Fruit fly (Drosophila melanogaster) whole organism, embryonic: ENCODE data around the gene CG10211.

Experiments used
- C15 ChIP-seq: fragments of 200-800 bp; sonication (Bioruptor generic); IDR thresholded peaks from 3 replicates; pipeline ENCODE4 v1.3.6; 2022; ENCODE audit warnings: missing biosample characterization, missing genetic modification characterization
- CG11456 ChIP-seq: fragments of 200-800 bp; sonication (Bioruptor generic); IDR thresholded peaks from 3 replicates; pipeline ENCODE4 v1.3.6; 2022; ENCODE audit warnings: missing biosample characterization, missing genetic modification characterization
- CG17186 ChIP-seq: fragments of 200-800 bp; sonication (Bioruptor generic); optimal IDR thresholded peaks from 3 replicates; lab custom pipeline; 2017; ENCODE audit warnings: missing biosample characterization, missing genetic modification reagents, missing genetic modification characterization
- CG17802 ChIP-seq: fragments of 200-800 bp; sonication (Bioruptor generic); optimal IDR thresholded peaks from 2 replicates; lab custom pipeline; 2018; ENCODE audit warnings: missing biosample characterization, mild to moderate bottlenecking, missing genetic modification characterization, moderate library complexity
- CG2875 ChIP-seq: fragments of 200-800 bp; sonication (Bioruptor generic); optimal IDR thresholded peaks from 2 replicates; lab custom pipeline; 2017; ENCODE audit warnings: missing biosample characterization, mild to moderate bottlenecking, missing genetic modification characterization, missing genetic modification reagents
- CG30020 ChIP-seq: fragments of 200-800 bp; optimal IDR thresholded peaks from 2 replicates; lab custom pipeline; 2019; ENCODE audit warnings: missing biosample characterization, mild to moderate bottlenecking, missing genetic modification characterization, moderate library complexity
- CG31388 ChIP-seq: fragments of 200-800 bp; sonication (Bioruptor generic); optimal IDR thresholded peaks from 2 replicates; lab custom pipeline; 2016; ENCODE audit warnings: missing biosample characterization, missing genetic modification characterization
- CG32767 ChIP-seq: fragments of 200-800 bp; sonication (Bioruptor generic); IDR thresholded peaks from 2 replicates; pipeline ENCODE4 v1.3.6; 2022; ENCODE audit warnings: missing biosample characterization, missing genetic modification characterization
- CG33213 ChIP-seq: fragments of 200-800 bp; sonication (Bioruptor generic); optimal IDR thresholded peaks from 3 replicates; lab custom pipeline; 2016; ENCODE audit warnings: missing biosample characterization, missing genetic modification characterization
- CG4282 ChIP-seq: fragments of 200-800 bp; sonication (Bioruptor generic); optimal IDR thresholded peaks from 2 replicates; lab custom pipeline; 2016; ENCODE audit warnings: missing biosample characterization, missing genetic modification characterization
- CG4328 ChIP-seq: fragments of 200-800 bp; sonication (Bioruptor generic); optimal IDR thresholded peaks from 3 replicates; lab custom pipeline; 2017; ENCODE audit warnings: missing biosample characterization, missing genetic modification reagents, missing genetic modification characterization
- CG6854 ChIP-seq: fragments of 200-800 bp; sonication (Bioruptor generic); optimal IDR thresholded peaks from 3 replicates; lab custom pipeline; 2017; ENCODE audit warnings: missing biosample characterization, mild to moderate bottlenecking, missing genetic modification characterization
- CG7357 ChIP-seq: fragments of 200-800 bp; sonication (Bioruptor generic); IDR thresholded peaks from 3 replicates; pipeline ENCODE4 v1.3.6; 2022; ENCODE audit warnings: missing biosample characterization, missing genetic modification characterization
- CG7839 ChIP-seq: fragments of 200-800 bp; sonication (Bioruptor generic); optimal IDR thresholded peaks from 3 replicates; lab custom pipeline; 2018; ENCODE audit warnings: missing biosample characterization, mild to moderate bottlenecking, missing genetic modification characterization, moderate library complexity
- CG8290 ChIP-seq, 3 experiments: fragments of 200-800 bp; sonication (Bioruptor generic); optimal IDR thresholded peaks; 2 replicates each; lab custom pipeline; 2016 to 2019; ENCODE audit warnings: missing biosample characterization in 3 of 3, missing genetic modification characterization in 3 of 3, mild to moderate bottlenecking in 2 of 3, moderate library complexity in 1 of 3
- CG9876 ChIP-seq: fragments of 200-800 bp; sonication (Bioruptor generic); optimal IDR thresholded peaks from 2 replicates; lab custom pipeline; 2016; ENCODE audit warnings: missing biosample characterization, missing genetic modification characterization
- CG9932 ChIP-seq: fragments of 200-800 bp; sonication (Bioruptor generic); IDR thresholded peaks from 2 replicates; pipeline ENCODE4 v1.3.6; 2022; ENCODE audit warnings: missing biosample characterization, missing genetic modification characterization
- Dek ChIP-seq: fragments of 200-800 bp; sonication (Bioruptor generic); optimal IDR thresholded peaks from 3 replicates; lab custom pipeline; 2019; ENCODE audit warnings: missing biosample characterization, mild to moderate bottlenecking, missing genetic modification characterization, moderate library complexity
- Dip3 ChIP-seq: fragments of 200-800 bp; sonication (Bioruptor generic); optimal IDR thresholded peaks from 3 replicates; lab custom pipeline; 2016; ENCODE audit warnings: missing biosample characterization, missing genetic modification characterization
- Dll ChIP-seq: fragments of 200-800 bp; sonication (Bioruptor generic); IDR thresholded peaks from 4 replicates; pipeline ENCODE4 v1.3.6; 2022; ENCODE audit warnings: missing biosample characterization, missing genetic modification characterization; ENCODE audit not compliant: partially characterized antibody
- Dref ChIP-seq: fragments of 200-800 bp; sonication (Bioruptor generic); IDR thresholded peaks from 2 replicates; pipeline ENCODE4 v1.3.6; 2022; ENCODE audit warnings: missing biosample characterization, missing genetic modification characterization
- Fer2 ChIP-seq: fragments of 200-800 bp; sonication (Bioruptor generic); optimal IDR thresholded peaks from 2 replicates; lab custom pipeline; 2018; ENCODE audit warnings: missing biosample characterization, mild to moderate bottlenecking, missing genetic modification characterization, moderate library complexity
- Hr3 ChIP-seq: fragments of 200-800 bp; sonication (Bioruptor generic); optimal IDR thresholded peaks from 3 replicates; lab custom pipeline; 2016; ENCODE audit warnings: missing biosample characterization, missing genetic modification characterization
- Jarid2 ChIP-seq: fragments of 200-800 bp; sonication (Bioruptor generic); optimal IDR thresholded peaks from 3 replicates; lab custom pipeline; 2017; ENCODE audit warnings: mild to moderate bottlenecking, missing biosample characterization, missing genetic modification reagents, missing genetic modification characterization
- MBD-R2 ChIP-seq: fragments of 200-800 bp; sonication (Bioruptor generic); IDR thresholded peaks from 2 replicates; pipeline ENCODE4 v1.3.6; 2022; ENCODE audit warnings: missing biosample characterization, missing genetic modification characterization
- MTF-1 ChIP-seq: fragments of 200-800 bp; sonication (Bioruptor generic); optimal IDR thresholded peaks from 2 replicates; lab custom pipeline; 2018; ENCODE audit warnings: missing biosample characterization, mild to moderate bottlenecking, missing genetic modification characterization, borderline replicate concordance
- Sox102F ChIP-seq: fragments of 200-800 bp; sonication (Bioruptor generic); optimal IDR thresholded peaks from 2 replicates; lab custom pipeline; 2018; ENCODE audit warnings: missing biosample characterization, mild to moderate bottlenecking, missing genetic modification characterization, moderate library complexity
- YL-1 ChIP-seq: fragments of 200-800 bp; sonication (Bioruptor generic); optimal IDR thresholded peaks from 3 replicates; lab custom pipeline; 2017; ENCODE audit warnings: missing biosample characterization, mild to moderate bottlenecking, missing genetic modification characterization
- ase ChIP-seq: fragments of 200-800 bp; sonication (Bioruptor generic); IDR thresholded peaks from 3 replicates; pipeline ENCODE4 v1.3.6; 2022; ENCODE audit warnings: missing biosample characterization, missing genetic modification characterization
- br ChIP-seq: fragments of >200 bp; optimal IDR thresholded peaks from 2 replicates; lab custom pipeline; 2017
- cas ChIP-seq: fragments of 200-800 bp; sonication (Bioruptor generic); IDR thresholded peaks from 2 replicates; pipeline ENCODE4 v1.3.6; 2022; ENCODE audit warnings: missing biosample characterization, missing genetic modification characterization
- exex ChIP-seq: fragments of 200-800 bp; sonication (Bioruptor generic); optimal IDR thresholded peaks from 4 replicates; lab custom pipeline; 2018; ENCODE audit warnings: missing biosample characterization, mild to moderate bottlenecking, missing genetic modification characterization, moderate library complexity
- ham ChIP-seq: fragments of 200-800 bp; sonication (Bioruptor generic); IDR thresholded peaks from 2 replicates; pipeline ENCODE4 v1.3.6; 2022; ENCODE audit warnings: missing biosample characterization, missing genetic modification characterization
- hth ChIP-seq: fragments of >200 bp; optimal IDR thresholded peaks from 2 replicates; lab custom pipeline; 2017; ENCODE audit warnings: inconsistent platforms
- insv ChIP-seq, 2 experiments: fragments of 200-800 bp; sonication (Bioruptor generic); optimal IDR thresholded peaks; 3 replicates each; lab custom pipeline; 2016 to 2018; ENCODE audit warnings: missing biosample characterization in 2 of 2, missing genetic modification characterization in 2 of 2
- kah ChIP-seq: fragments of 200-800 bp; sonication (Bioruptor generic); optimal IDR thresholded peaks from 2 replicates; lab custom pipeline; 2018; ENCODE audit warnings: missing biosample characterization, mild to moderate bottlenecking, missing genetic modification characterization
- ken ChIP-seq: fragments of 200-800 bp; sonication (Bioruptor generic); IDR thresholded peaks from 3 replicates; pipeline ENCODE4 v1.3.6; 2022; ENCODE audit warnings: missing biosample characterization, missing genetic modification characterization
- otp ChIP-seq: fragments of 200-800 bp; sonication (Bioruptor generic); IDR thresholded peaks from 3 replicates; pipeline ENCODE4, ENCODE4 v1.3.6; 2022; ENCODE audit warnings: missing biosample characterization, missing genetic modification characterization
- pita ChIP-seq: fragments of 200-800 bp; sonication (Bioruptor generic); optimal IDR thresholded peaks from 2 replicates; lab custom pipeline; 2017; ENCODE audit warnings: missing biosample characterization, mild to moderate bottlenecking, missing genetic modification characterization
- salm ChIP-seq: fragments of 200-800 bp; sonication (Bioruptor generic); optimal IDR thresholded peaks from 2 replicates; lab custom pipeline; 2018; ENCODE audit warnings: missing biosample characterization, mild to moderate bottlenecking, missing genetic modification characterization
- sc ChIP-seq, 3 experiments: fragments of >200 bp in 2 of 3; fragments of 200-800 bp in 1 of 3; sonication (Bioruptor generic) in 1 of 3; optimal IDR thresholded peaks; 2 replicates in 2 of 3; 3 replicates in 1 of 3; lab custom pipeline; 2017; ENCODE audit warnings: mild to moderate bottlenecking in 1 of 3, missing biosample characterization in 1 of 3, missing genetic modification characterization in 1 of 3, missing genetic modification reagents in 1 of 3
- sd ChIP-seq: fragments of 200-800 bp; sonication (Bioruptor generic); optimal IDR thresholded peaks from 3 replicates; lab custom pipeline; 2018; ENCODE audit warnings: missing biosample characterization, mild to moderate bottlenecking, missing genetic modification characterization, moderate library complexity
- sens ChIP-seq: fragments of 200-800 bp; sonication (Bioruptor generic); peaks from one replicate; lab custom pipeline; 2016; ENCODE audit warnings: missing biosample characterization, missing genetic modification characterization
- shn ChIP-seq: fragments of 200-800 bp; sonication (Bioruptor generic); optimal IDR thresholded peaks from 3 replicates; lab custom pipeline; 2016; ENCODE audit warnings: missing biosample characterization, missing genetic modification characterization
- slbo ChIP-seq: fragments of 200-800 bp; sonication (Bioruptor generic); IDR thresholded peaks from 2 replicates; pipeline ENCODE4 v1.3.6; 2022; ENCODE audit warnings: missing biosample characterization, missing genetic modification characterization
- sr ChIP-seq: fragments of 200-800 bp; sonication (Bioruptor generic); IDR thresholded peaks from 3 replicates; pipeline ENCODE4 v1.3.6; 2022; ENCODE audit warnings: missing biosample characterization, missing genetic modification characterization
- tin ChIP-seq: fragments of 200-800 bp; sonication (Bioruptor generic); optimal IDR thresholded peaks from 3 replicates; lab custom pipeline; 2016; ENCODE audit warnings: missing biosample characterization, missing genetic modification characterization
- tll ChIP-seq, 2 experiments: fragments of 200-800 bp in 1 of 2; fragments of >200 bp in 1 of 2; sonication (Bioruptor generic) in 1 of 2; optimal IDR thresholded peaks; 2 replicates each; lab custom pipeline; 2017 to 2019; ENCODE audit warnings: missing biosample characterization in 2 of 2, missing genetic modification characterization in 2 of 2, mild to moderate bottlenecking in 1 of 2, moderate library complexity in 1 of 2
- unc-4 ChIP-seq: fragments of 200-800 bp; sonication (Bioruptor generic); IDR thresholded peaks from 2 replicates; pipeline ENCODE4 v1.3.6; 2022; ENCODE audit warnings: missing biosample characterization, missing genetic modification characterization; ENCODE audit not compliant: partially characterized antibody
- wdn ChIP-seq: fragments of 200-800 bp; sonication (Bioruptor generic); IDR thresholded peaks from 2 replicates; pipeline ENCODE4 v1.3.6; 2022; ENCODE audit warnings: missing biosample characterization, missing genetic modification characterization

The CG10211 gene

DNA sequence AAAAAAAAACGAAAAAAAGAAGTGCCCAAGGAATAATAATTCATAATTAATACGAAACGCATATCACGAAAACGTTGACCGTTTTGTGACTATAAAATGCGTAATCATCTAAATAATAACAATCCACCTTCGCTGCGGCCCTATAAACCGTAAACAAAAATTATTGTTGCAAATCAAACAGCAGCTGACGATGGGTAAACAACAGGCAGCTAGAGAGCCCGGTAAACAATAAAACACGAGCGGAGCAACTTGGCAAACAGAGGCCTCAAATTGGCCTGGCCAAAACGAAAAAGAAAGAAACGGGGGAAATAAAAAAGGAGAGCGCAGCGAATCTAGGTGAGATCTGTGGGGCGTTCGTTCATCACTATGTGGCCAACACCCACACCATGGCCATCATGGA, 50.3 kb downstream of the CG10211 start (continued):
- peak; percentile 42 for TF ChIP-seq CG9876 (GFP tag; lab: Kevin White, UChicago)
- TF ChIP-seq tll (GFP tag; optimal IDR thresholded peaks at IDR 0.05; lab: Kevin White, UChicago) = no peak
- TF ChIP-seq shn (GFP tag; lab: Kevin White, UChicago) = no peak
- 0 out of 3 replicates have a peak, but pooled peaks have one; percentile 38 for TF ChIP-seq otp (GFP tag; lab: Robert Waterston, UW)
- TF ChIP-seq CG9932 = peak; percentile 47
- no peak for TF ChIP-seq Jarid2
- TF ChIP-seq CG8290 (GFP tag; optimal IDR thresholded peaks at IDR 0.05; lab: Kevin White, UChicago) = no peak
- TF ChIP-seq CG8290 (tag; optimal IDR thresholded peaks at IDR 0.05; lab: Kevin White, UChicago) = peak in 1 of 2 experiments; percentile 71
- TF ChIP-seq CG4328 (GFP tag; lab: Kevin White, UChicago) = no peak
- TF ChIP-seq insv (GFP tag; optimal IDR thresholded peaks at IDR 0.05; lab: Kevin White, UChicago) = no peak
- TF ChIP-seq YL-1 (GFP tag; lab: Kevin White, UChicago) = no peak
- TF ChIP-seq tin (GFP tag; lab: Kevin White, UChicago) = no peak
- TF ChIP-seq Dll = no peak
- peak; percentile 42 for TF ChIP-seq Dek (tag; lab: Kevin White, UChicago)
- TF ChIP-seq CG6854 (GFP tag; lab: Kevin White, UChicago) = no peak
- no peak for TF ChIP-seq unc-4 (GFP tag; lab: Robert Waterston, UW)
- no peak for TF ChIP-seq Dref (GFP tag; lab: Robert Waterston, UW)
- TF ChIP-seq br (lab: Kevin White, UChicago) = no peak
- TF ChIP-seq CG4282 (GFP tag; lab: Kevin White, UChicago) = no peak
- TF ChIP-seq cas = no peak
- no peak for TF ChIP-seq CG31388 (GFP tag; lab: Kevin White, UChicago)
- no peak for TF ChIP-seq sc (optimal IDR thresholded peaks at IDR 0.05; lab: Kevin White, UChicago)
- no peak for TF ChIP-seq sc (GFP tag; optimal IDR thresholded peaks at IDR 0.05; lab: Kevin White, UChicago)
- TF ChIP-seq Sox102F (GFP tag; lab: Kevin White, UChicago) = peak; percentile 37
- TF ChIP-seq salm (tag; lab: Kevin White, UChicago) = no peak
- TF ChIP-seq CG7839 (tag; lab: Kevin White, UChicago) = peak; percentile 14
- TF ChIP-seq wdn (GFP tag; lab: Robert Waterston, UW) = no peak
- TF ChIP-seq hth (lab: Kevin White, UChicago) = no peak
- TF ChIP-seq sr (GFP tag; lab: Robert Waterston, UW) = peak; percentile 71; the same call in 2 of the 3 replicates
- TF ChIP-seq ham = no peak
- no peak for TF ChIP-seq Hr3 (GFP tag; lab: Kevin White, UChicago)
- no peak for TF ChIP-seq CG7357 (GFP tag; lab: Robert Waterston, UW)
- no peak for TF ChIP-seq CG30020
- 0 out of 3 replicates have a peak, but pooled peaks have one; percentile 24 for TF ChIP-seq ken (GFP tag; lab: Robert Waterston, UW)
- TF ChIP-seq Fer2 (tag; lab: Kevin White, UChicago) = peak; percentile 8
- TF ChIP-seq CG2875 (GFP tag; lab: Kevin White, UChicago) = no peak
- TF ChIP-seq MBD-R2 = 0 out of 2 replicates have a peak, but pooled peaks have one; percentile 23
- no peak for TF ChIP-seq ase (GFP tag; lab: Robert Waterston, UW)
- TF ChIP-seq CG33213 (GFP tag; lab: Kevin White, UChicago) = peak; percentile 53
- TF ChIP-seq CG17802 (tag; lab: Kevin White, UChicago) = no peak
- peak; percentile 64; the same call in 1 of the 3 replicates for TF ChIP-seq CG11456 (GFP tag; lab: Robert Waterston, UW)
- TF ChIP-seq MTF-1 (GFP tag; lab: Kevin White, UChicago) = peak; percentile 35
- TF ChIP-seq kah = no peak
- TF ChIP-seq Dip3 (GFP tag; lab: Kevin White, UChicago) = peak; percentile 41
- no peak for TF ChIP-seq pita (GFP tag; lab: Kevin White, UChicago)
- TF ChIP-seq CG17186 = no peak
- peak; percentile 49; the same call in 1 of the 2 replicates for TF ChIP-seq slbo (GFP tag; lab: Robert Waterston, UW)
- TF ChIP-seq exex (tag; lab: Kevin White, UChicago) = peak; percentile 23
- no peak for TF ChIP-seq C15 (GFP tag; lab: Robert Waterston, UW)
- peak; percentile 10 for TF ChIP-seq sd (tag; lab: Kevin White, UChicago)
- TF ChIP-seq CG32767 (GFP tag; lab: Robert Waterston, UW) = 0 out of 2 replicates have a peak, but pooled peaks have one; percentile 12
- TF ChIP-seq sens = peak; percentile 82
